ENCODE assay signal across 1 fruit fly cellular context in the genomic region with DNA sequence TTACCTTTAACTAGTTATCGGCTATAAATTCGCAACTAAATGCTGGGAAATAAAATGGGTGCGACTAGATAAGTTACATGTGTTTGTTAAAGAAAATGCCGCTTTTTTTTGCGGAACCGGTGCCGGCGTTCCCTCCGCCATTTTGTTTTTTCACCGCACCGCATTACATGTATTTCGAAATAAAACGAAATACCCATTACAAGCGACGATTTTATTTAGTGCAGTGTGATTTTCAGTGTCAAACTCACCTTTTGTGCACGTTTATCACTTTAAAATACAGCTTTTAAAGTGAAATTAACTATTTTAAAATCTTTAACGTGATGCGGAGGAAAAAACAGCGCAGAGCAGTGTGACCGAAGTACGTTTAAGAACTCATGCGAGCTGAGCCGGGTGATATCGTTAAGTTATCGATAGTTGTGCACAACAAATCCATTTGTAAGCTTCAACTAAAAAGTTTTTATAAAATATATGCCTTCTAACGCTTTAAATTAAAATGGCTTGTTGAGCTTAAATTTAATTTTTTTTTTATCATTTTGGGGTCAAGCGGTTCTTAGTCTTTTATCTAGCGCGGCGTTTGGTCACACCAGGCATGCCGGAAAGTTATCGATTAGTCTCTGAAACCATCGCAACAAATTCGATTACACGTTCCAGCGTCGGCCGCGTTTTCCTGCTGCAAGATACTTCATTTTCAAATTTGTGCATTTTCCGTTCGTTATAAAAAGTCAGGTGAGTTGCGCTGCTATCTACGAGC.
A peak's percentile ranks its signal among the peaks of the same experiment; 100 is the strongest.
TF ChIP-seq lines count a peak whose summit lies in the region.

Gene Hel25E (minus strand): TSS at position 380 of the 751 bp plus-strand sequence.
Gene Lam (plus strand): TSS at position 546 of the 751 bp plus-strand sequence.

TF ChIP-seq in whole organism, embryonic, 481 proteins besides CTCF, POLR2A, EP300 and RAD21 (continued from another document and continues in another):
- TF ChIP-seq CG8359 (GFP tag; optimal IDR thresholded peaks at IDR 0.05; lab: Kevin White, UChicago; ENCODE audit: borderline replicate concordance) (no peak), CG10979 (tag; optimal IDR thresholded peaks at IDR 0.05; lab: Kevin White, UChicago) (no peak), CG12155 (GFP tag; optimal IDR thresholded peaks at IDR 0.05; lab: Kevin White, UChicago) (no peak), salm (tag; optimal IDR thresholded peaks at IDR 0.05; lab: Kevin White, UChicago) (no peak), Bteb2 (GFP tag; optimal IDR thresholded peaks at IDR 0.05; lab: Kevin White, UChicago) (no peak), CG7839 (tag; optimal IDR thresholded peaks at IDR 0.05; lab: Kevin White, UChicago) (no peak), sens (GFP tag; lab: Kevin White, UChicago) (peak; percentile 92), Max (GFP tag; optimal IDR thresholded peaks at IDR 0.05; lab: Kevin White, UChicago) (no peak), dysf (GFP tag; IDR thresholded peaks at IDR 0.05; lab: Robert Waterston, UW) (no peak), ap (GFP tag; IDR thresholded peaks at IDR 0.05; lab: Robert Waterston, UW) (no peak), CG33213 (GFP tag; optimal IDR thresholded peaks at IDR 0.05; lab: Kevin White, UChicago) (no peak), CG9609 (GFP tag; optimal IDR thresholded peaks at IDR 0.05; lab: Kevin White, UChicago) (peak; percentile 22), sima (GFP tag; optimal IDR thresholded peaks at IDR 0.05; lab: Kevin White, UChicago) (no peak), CG6175 (GFP tag; IDR thresholded peaks at IDR 0.05; lab: Robert Waterston, UW) (no peak), abd-A (tag; optimal IDR thresholded peaks at IDR 0.05; lab: Kevin White, UChicago) (no peak), CG12942 (GFP tag; optimal IDR thresholded peaks at IDR 0.05; lab: Kevin White, UChicago) (no peak), TFAM (GFP tag; optimal IDR thresholded peaks at IDR 0.05; lab: Kevin White, UChicago) (no peak), bcd (GFP tag; optimal IDR thresholded peaks at IDR 0.05; lab: Kevin White, UChicago) (no peak), CG6683 (GFP tag; optimal IDR thresholded peaks at IDR 0.05; lab: Kevin White, UChicago) (no peak), Scr (GFP tag; IDR thresholded peaks at IDR 0.05; lab: Robert Waterston, UW; ENCODE audit: partially characterized antibody) (peak; percentile 91), CG14710 (tag; optimal IDR thresholded peaks at IDR 0.05; lab: Kevin White, UChicago) (peak; percentile 79), nau (GFP tag; optimal IDR thresholded peaks at IDR 0.05; lab: Kevin White, UChicago) (no peak), CG13775 (GFP tag; optimal IDR thresholded peaks at IDR 0.05; lab: Kevin White, UChicago) (peak; percentile 7), CG4730 (GFP tag; IDR thresholded peaks at IDR 0.05; lab: Robert Waterston, UW) (no peak), CG12391 (tag; optimal IDR thresholded peaks at IDR 0.05; lab: Kevin White, UChicago) (peak; percentile 63), pho (GFP tag; optimal IDR thresholded peaks at IDR 0.05; lab: Kevin White, UChicago) (no peak), CG31441 (GFP tag; IDR thresholded peaks at IDR 0.05; lab: Robert Waterston, UW) (no peak), CG15601 (tag; optimal IDR thresholded peaks at IDR 0.05; lab: Kevin White, UChicago) (no peak), CG17802 (tag; optimal IDR thresholded peaks at IDR 0.05; lab: Kevin White, UChicago) (no peak), CG12104 (GFP tag; optimal IDR thresholded peaks at IDR 0.05; lab: Kevin White, UChicago) (peak; percentile 9), Usf (GFP tag; optimal IDR thresholded peaks at IDR 0.05; lab: Kevin White, UChicago) (no peak), hkb (optimal IDR thresholded peaks at IDR 0.05; lab: Kevin White, UChicago) (peak; percentile 69), hkb (GFP tag; IDR thresholded peaks at IDR 0.05; lab: Robert Waterston, UW) (no peak), jumu (GFP tag; optimal IDR thresholded peaks at IDR 0.05; lab: Kevin White, UChicago) (peak; percentile 26), CG30020 (tag; optimal IDR thresholded peaks at IDR 0.05; lab: Kevin White, UChicago) (peak; percentile 31), Adf1 (GFP tag; IDR thresholded peaks at IDR 0.05; lab: Robert Waterston, UW) (no peak; the same call in 1 of the 2 replicates), jigr1 (GFP tag; IDR thresholded peaks at IDR 0.05; lab: Robert Waterston, UW) (no peak), CG1024 (GFP tag; IDR thresholded peaks at IDR 0.05; lab: Robert Waterston, UW) (no peak), CG6813 (GFP tag; optimal IDR thresholded peaks at IDR 0.05; lab: Kevin White, UChicago) (no peak), CG30403 (GFP tag; optimal IDR thresholded peaks at IDR 0.05; lab: Kevin White, UChicago) (peak; percentile 12), bigmax (GFP tag; optimal IDR thresholded peaks at IDR 0.05; lab: Kevin White, UChicago) (no peak), CG8388 (GFP tag; optimal IDR thresholded peaks at IDR 0.05; lab: Kevin White, UChicago) (no peak), CG10209 (GFP tag; optimal IDR thresholded peaks at IDR 0.05; lab: Kevin White, UChicago) (no peak), Pdp1 (GFP tag; optimal IDR thresholded peaks at IDR 0.05; lab: Kevin White, UChicago) (peak; percentile 5 to 7), Doc3 (GFP tag; IDR thresholded peaks at IDR 0.05; lab: Robert Waterston, UW; ENCODE audit: partially characterized antibody) (peak; percentile 87), CG12769 (tag; optimal IDR thresholded peaks at IDR 0.05; lab: Kevin White, UChicago) (no peak), Nf-YB (GFP tag; optimal IDR thresholded peaks at IDR 0.05; lab: Kevin White, UChicago) (no peak), pros (GFP tag; optimal IDR thresholded peaks at IDR 0.05; lab: Kevin White, UChicago) (no peak), CG11696 (GFP tag; IDR thresholded peaks at IDR 0.05; lab: Robert Waterston, UW) (no peak), CG7786 (GFP tag; optimal IDR thresholded peaks at IDR 0.05; lab: Kevin White, UChicago) (no peak), CG17568 (GFP tag; optimal IDR thresholded peaks at IDR 0.05; lab: Kevin White, UChicago) (no peak), Meics (GFP tag; optimal IDR thresholded peaks at IDR 0.05; lab: Kevin White, UChicago) (no peak), CG3726 (GFP tag; IDR thresholded peaks at IDR 0.05; lab: Robert Waterston, UW) (no peak), ind (GFP tag; optimal IDR thresholded peaks at IDR 0.05; lab: Kevin White, UChicago) (no peak), pum (GFP tag; optimal IDR thresholded peaks at IDR 0.05; lab: Kevin White, UChicago) (no peak), CG13296 (GFP tag; optimal IDR thresholded peaks at IDR 0.05; lab: Kevin White, UChicago) (no peak), Lhr (GFP tag; optimal IDR thresholded peaks at IDR 0.05; lab: Kevin White, UChicago) (peak; percentile 55), lbe (GFP tag; optimal IDR thresholded peaks at IDR 0.05; lab: Kevin White, UChicago) (no peak), ham (GFP tag; IDR thresholded peaks at IDR 0.05; lab: Robert Waterston, UW) (no peak), CG7357 (GFP tag; IDR thresholded peaks at IDR 0.05; lab: Robert Waterston, UW) (no peak), Hr51 (GFP tag; optimal IDR thresholded peaks at IDR 0.05; lab: Kevin White, UChicago) (no peak), Drgx (GFP tag; IDR thresholded peaks at IDR 0.05; lab: Robert Waterston, UW) (no peak), CG31365 (tag; optimal IDR thresholded peaks at IDR 0.05; lab: Kevin White, UChicago) (no peak), HLH54F (GFP tag; optimal IDR thresholded peaks at IDR 0.05; lab: Kevin White, UChicago) (peak; percentile 6), CG12299 (tag; optimal IDR thresholded peaks at IDR 0.05; lab: Kevin White, UChicago) (no peak), nom (GFP tag; optimal IDR thresholded peaks at IDR 0.05; lab: Kevin White, UChicago) (no peak), kah (GFP tag; optimal IDR thresholded peaks at IDR 0.05; lab: Kevin White, UChicago) (no peak), CG8281 (tag; optimal IDR thresholded peaks at IDR 0.05; lab: Kevin White, UChicago) (no peak), Dbx (GFP tag; IDR thresholded peaks at IDR 0.05; lab: Robert Waterston, UW) (no peak), CG2678 (tag; optimal IDR thresholded peaks at IDR 0.05; lab: Kevin White, UChicago) (no peak), lilli (GFP tag; optimal IDR thresholded peaks at IDR 0.05; lab: Kevin White, UChicago) (peak; percentile 27), sc (optimal IDR thresholded peaks at IDR 0.05; lab: Kevin White, UChicago) (no peak), sc (GFP tag; optimal IDR thresholded peaks at IDR 0.05; lab: Kevin White, UChicago) (no peak), maf-S (GFP tag; optimal IDR thresholded peaks at IDR 0.05; lab: Kevin White, UChicago) (peak; percentile 16), Hmr (GFP tag; optimal IDR thresholded peaks at IDR 0.05; lab: Kevin White, UChicago) (peak; percentile 51), chm (GFP tag; IDR thresholded peaks at IDR 0.05; lab: Robert Waterston, UW) (no peak), CG10654 (GFP tag; optimal IDR thresholded peaks at IDR 0.05; lab: Kevin White, UChicago) (no peak), mld (GFP tag; IDR thresholded peaks at IDR 0.05; lab: Robert Waterston, UW; ENCODE audit: partially characterized antibody) (peak; percentile 59; the same call in 1 of the 3 replicates), pnt (GFP tag; optimal IDR thresholded peaks at IDR 0.05; lab: Kevin White, UChicago) (no peak), BtbVII (GFP tag; optimal IDR thresholded peaks at IDR 0.05; lab: Kevin White, UChicago) (no peak), MBD-R2 (GFP tag; IDR thresholded peaks at IDR 0.05; lab: Robert Waterston, UW) (no peak; the same call in none of the 2 replicates), Taf1 (GFP tag; IDR thresholded peaks at IDR 0.05; lab: Robert Waterston, UW) (no peak), pita (GFP tag; optimal IDR thresholded peaks at IDR 0.05; lab: Kevin White, UChicago) (no peak), CG18262 (tag; optimal IDR thresholded peaks at IDR 0.05; lab: Kevin White, UChicago) (no peak), CG2889 (GFP tag; IDR thresholded peaks at IDR 0.05; lab: Robert Waterston, UW) (no peak), row (GFP tag; IDR thresholded peaks at IDR 0.05; lab: Robert Waterston, UW) (peak; percentile 71), CG7271 (tag; optimal IDR thresholded peaks at IDR 0.05; lab: Kevin White, UChicago) (no peak), dan (GFP tag; IDR thresholded peaks at IDR 0.05; lab: Robert Waterston, UW) (no peak), az2 (GFP tag; optimal IDR thresholded peaks at IDR 0.05; lab: Kevin White, UChicago) (no peak), ash1 (GFP tag; optimal IDR thresholded peaks at IDR 0.05; lab: Kevin White, UChicago) (no peak), CG13287 (GFP tag; IDR thresholded peaks at IDR 0.05; lab: Robert Waterston, UW; ENCODE audit: partially characterized antibody) (peak; percentile 95), CG16863 (GFP tag; optimal IDR thresholded peaks at IDR 0.05; lab: Kevin White, UChicago) (no peak), CG18619 (GFP tag; optimal IDR thresholded peaks at IDR 0.05; lab: Kevin White, UChicago) (no peak), tup (GFP tag; optimal IDR thresholded peaks at IDR 0.05; lab: Kevin White, UChicago) (no peak), Dp (GFP tag; optimal IDR thresholded peaks at IDR 0.05; lab: Kevin White, UChicago) (peak; percentile 50), CG15696 (tag; optimal IDR thresholded peaks at IDR 0.05; lab: Kevin White, UChicago) (no peak), CG1529 (GFP tag; optimal IDR thresholded peaks at IDR 0.05; lab: Kevin White, UChicago) (no peak), emc (GFP tag; optimal IDR thresholded peaks at IDR 0.05; lab: Kevin White, UChicago) (no peak), CG9876 (GFP tag; optimal IDR thresholded peaks at IDR 0.05; lab: Kevin White, UChicago) (no peak), CG12236 (GFP tag; optimal IDR thresholded peaks at IDR 0.05; lab: Kevin White, UChicago) (no peak), Atf3 (GFP tag; optimal IDR thresholded peaks at IDR 0.05; lab: Kevin White, UChicago) (no peak), jing (GFP tag; optimal IDR thresholded peaks at IDR 0.05; lab: Kevin White, UChicago) (no peak), CG6854 (GFP tag; optimal IDR thresholded peaks at IDR 0.05; lab: Kevin White, UChicago) (no peak), Lim3 (GFP tag; IDR thresholded peaks at IDR 0.05; lab: Robert Waterston, UW) (no peak), Dll (GFP tag; IDR thresholded peaks at IDR 0.05; lab: Robert Waterston, UW; ENCODE audit: partially characterized antibody) (peak; percentile 97), slp2 (GFP tag; optimal IDR thresholded peaks at IDR 0.05; lab: Kevin White, UChicago) (no peak), crp (GFP tag; optimal IDR thresholded peaks at IDR 0.05; lab: Kevin White, UChicago) (peak in 1 of 2 experiments; percentile 21), CG43689 (GFP tag; IDR thresholded peaks at IDR 0.05; lab: Robert Waterston, UW) (no peak), fru (optimal IDR thresholded peaks at IDR 0.05; lab: Kevin White, UChicago) (no peak), sob (GFP tag; IDR thresholded peaks at IDR 0.05; lab: Robert Waterston, UW) (no peak), CG11723 (GFP tag; optimal IDR thresholded peaks at IDR 0.05; lab: Kevin White, UChicago) (no peak), Rfx (GFP tag; IDR thresholded peaks at IDR 0.05; lab: Robert Waterston, UW) (no peak), CG3407 (GFP tag; optimal IDR thresholded peaks at IDR 0.05; lab: Kevin White, UChicago) (no peak), lov (optimal IDR thresholded peaks at IDR 0.05; lab: Kevin White, UChicago) (no peak), lov (GFP tag; IDR thresholded peaks at IDR 0.05; lab: Robert Waterston, UW) (no peak), CG12744 (GFP tag; optimal IDR thresholded peaks at IDR 0.05; lab: Kevin White, UChicago) (no peak), hth (optimal IDR thresholded peaks at IDR 0.05; lab: Kevin White, UChicago) (no peak), croc (GFP tag; conservative IDR thresholded peaks at IDR 0.05; lab: Robert Waterston, UW) (no peak), ATbp (GFP tag; optimal IDR thresholded peaks at IDR 0.05; lab: Kevin White, UChicago) (no peak), CG11504 (tag; optimal IDR thresholded peaks at IDR 0.05; lab: Kevin White, UChicago) (no peak), eve (GFP tag; optimal IDR thresholded peaks at IDR 0.05; lab: Kevin White, UChicago) (no peak), H15 (GFP tag; IDR thresholded peaks at IDR 0.05; lab: Robert Waterston, UW) (no peak), Xbp1 (GFP tag; optimal IDR thresholded peaks at IDR 0.05; lab: Kevin White, UChicago) (no peak), Poxn (GFP tag; IDR thresholded peaks at IDR 0.05; lab: Robert Waterston, UW) (no peak), Oli (tag; optimal IDR thresholded peaks at IDR 0.05; lab: Kevin White, UChicago) (no peak), slbo (GFP tag; IDR thresholded peaks at IDR 0.05; lab: Robert Waterston, UW) (no peak), CoRest (tag; optimal IDR thresholded peaks at IDR 0.05; lab: Kevin White, UChicago) (peak; percentile 3), cad (GFP tag; optimal IDR thresholded peaks at IDR 0.05; lab: Kevin White, UChicago) (no peak), CG11560 (tag; IDR thresholded peaks at IDR 0.05; lab: Robert Waterston, UW) (peak; percentile 39; the same call in 1 of the 3 replicates)
